Fruit fly (Drosophila melanogaster) whole organism, embryonic: Measurements from ENCODE around the gene Bcat.
A peak's percentile ranks its signal among the peaks of the same experiment; 100 is the strongest.

Experiments
- Blimp-1 ChIP-seq: fragments of 200-800 bp; sonication (Bioruptor generic); optimal IDR thresholded peaks from 3 replicates; lab custom pipeline; 2018; ENCODE audit warnings: missing biosample characterization, missing genetic modification characterization, mild to moderate bottlenecking, moderate library complexity, missing genetic modification reagents
- CG10209 ChIP-seq: fragments of 200-800 bp; sonication (Bioruptor generic); optimal IDR thresholded peaks from 3 replicates; lab custom pipeline; 2017; ENCODE audit warnings: missing biosample characterization, mild to moderate bottlenecking, missing genetic modification characterization, missing genetic modification reagents
- CG10321 ChIP-seq: fragments of 200-800 bp; sonication (Bioruptor generic); IDR thresholded peaks from 2 replicates; pipeline ENCODE4 v1.3.6; 2022; ENCODE audit warnings: missing biosample characterization, missing genetic modification characterization
- CG10431 ChIP-seq: fragments of 200-800 bp; sonication (Bioruptor generic); optimal IDR thresholded peaks from 3 replicates; lab custom pipeline; 2018; ENCODE audit warnings: missing biosample characterization, mild to moderate bottlenecking, missing genetic modification characterization
- CG10565 ChIP-seq: fragments of 200-800 bp; sonication (Bioruptor generic); optimal IDR thresholded peaks from 3 replicates; lab custom pipeline; 2016; ENCODE audit warnings: missing biosample characterization, mild to moderate bottlenecking, missing genetic modification characterization
- CG11695 ChIP-seq: fragments of 200-800 bp; sonication (Bioruptor generic); IDR thresholded peaks from 3 replicates; pipeline ENCODE4 v1.3.6; 2022; ENCODE audit warnings: missing biosample characterization, missing genetic modification characterization
- CG12104 ChIP-seq: fragments of 200-800 bp; sonication (Bioruptor generic); optimal IDR thresholded peaks from 3 replicates; lab custom pipeline; 2016; ENCODE audit warnings: missing biosample characterization, missing genetic modification characterization
- CG1233 ChIP-seq: fragments of 200-800 bp; sonication (Bioruptor generic); optimal IDR thresholded peaks from 4 replicates; lab custom pipeline; 2018; ENCODE audit warnings: missing biosample characterization, mild to moderate bottlenecking, missing genetic modification characterization
- CG14050 ChIP-seq: fragments of 200-800 bp; sonication (Bioruptor generic); IDR thresholded peaks from 3 replicates; pipeline ENCODE4 v1.3.6; 2022; ENCODE audit warnings: missing biosample characterization, missing genetic modification characterization
- CG17568 ChIP-seq: fragments of 200-800 bp; sonication (Bioruptor generic); optimal IDR thresholded peaks from 2 replicates; lab custom pipeline; 2018; ENCODE audit warnings: missing biosample characterization, mild to moderate bottlenecking, missing genetic modification characterization, moderate library complexity
- CG18262 ChIP-seq: fragments of 200-800 bp; optimal IDR thresholded peaks from 3 replicates; lab custom pipeline; 2019; ENCODE audit warnings: missing biosample characterization, mild to moderate bottlenecking, missing genetic modification characterization, moderate library complexity
- CG1832 ChIP-seq: fragments of 200-800 bp; sonication (Bioruptor generic); optimal IDR thresholded peaks from 2 replicates; lab custom pipeline; 2017; ENCODE audit warnings: missing biosample characterization, mild to moderate bottlenecking, missing genetic modification characterization, inconsistent platforms
- CG2712 ChIP-seq: fragments of 200-800 bp; optimal IDR thresholded peaks from 3 replicates; lab custom pipeline; 2019; ENCODE audit warnings: missing biosample characterization, mild to moderate bottlenecking, missing genetic modification characterization, moderate library complexity
- CG32772 ChIP-seq: fragments of 200-800 bp; sonication (Bioruptor generic); IDR thresholded peaks from 2 replicates; pipeline ENCODE4 v1.3.6; 2022; ENCODE audit warnings: missing biosample characterization, missing genetic modification characterization
- CG43689 ChIP-seq: fragments of 200-800 bp; sonication (Bioruptor generic); IDR thresholded peaks from 2 replicates; pipeline ENCODE4 v1.3.6; 2022; ENCODE audit warnings: missing biosample characterization, missing genetic modification characterization
- CG4424 ChIP-seq: fragments of 200-800 bp; sonication (Bioruptor generic); optimal IDR thresholded peaks from 3 replicates; lab custom pipeline; 2016; ENCODE audit warnings: missing biosample characterization, missing genetic modification characterization
- CG6175 ChIP-seq: fragments of 200-800 bp; sonication (Bioruptor generic); IDR thresholded peaks from 3 replicates; pipeline ENCODE4 v1.3.6; 2022; ENCODE audit warnings: missing biosample characterization, missing genetic modification characterization
- CG6654 ChIP-seq: fragments of 200-800 bp; sonication (Bioruptor generic); optimal IDR thresholded peaks from 2 replicates; lab custom pipeline; 2017; ENCODE audit warnings: missing biosample characterization, mild to moderate bottlenecking, missing genetic modification characterization
- CG7839 ChIP-seq: fragments of 200-800 bp; sonication (Bioruptor generic); optimal IDR thresholded peaks from 3 replicates; lab custom pipeline; 2018; ENCODE audit warnings: missing biosample characterization, mild to moderate bottlenecking, missing genetic modification characterization, moderate library complexity
- CG8281 ChIP-seq: fragments of 200-800 bp; sonication (Bioruptor generic); optimal IDR thresholded peaks from 2 replicates; lab custom pipeline; 2018; ENCODE audit warnings: missing biosample characterization, mild to moderate bottlenecking, missing genetic modification characterization, moderate library complexity
- CG9437 ChIP-seq: fragments of 200-800 bp; sonication (Bioruptor generic); optimal IDR thresholded peaks from 2 replicates; lab custom pipeline; 2018; ENCODE audit warnings: missing biosample characterization, mild to moderate bottlenecking, missing genetic modification characterization
- CG9727 ChIP-seq: fragments of 200-800 bp; sonication (Bioruptor generic); optimal IDR thresholded peaks from 3 replicates; lab custom pipeline; 2017; ENCODE audit warnings: missing biosample characterization, mild to moderate bottlenecking, missing genetic modification characterization
- Dbx ChIP-seq: fragments of 200-800 bp; sonication (Bioruptor generic); IDR thresholded peaks from 3 replicates; pipeline ENCODE4 v1.3.6; 2022; ENCODE audit warnings: missing biosample characterization, missing genetic modification characterization
- Dip3 ChIP-seq: fragments of 200-800 bp; sonication (Bioruptor generic); optimal IDR thresholded peaks from 3 replicates; lab custom pipeline; 2016; ENCODE audit warnings: missing biosample characterization, missing genetic modification characterization
- ERR ChIP-seq: fragments of 200-800 bp; sonication (Bioruptor generic); optimal IDR thresholded peaks from 2 replicates; lab custom pipeline; 2016; ENCODE audit warnings: missing biosample characterization, missing genetic modification characterization
- Ets97D ChIP-seq: fragments of 200-800 bp; sonication (Bioruptor generic); optimal IDR thresholded peaks from 3 replicates; lab custom pipeline; 2016; ENCODE audit warnings: missing biosample characterization, missing genetic modification characterization
- Fer1 ChIP-seq: fragments of 200-800 bp; sonication (Bioruptor generic); optimal IDR thresholded peaks from 2 replicates; lab custom pipeline; 2017; ENCODE audit warnings: missing biosample characterization, mild to moderate bottlenecking, missing genetic modification characterization
- GATAe ChIP-seq: fragments of 200-800 bp; sonication (Bioruptor generic); conservative IDR thresholded peaks from 2 replicates; pipeline ENCODE4 v1.3.6; 2022; ENCODE audit warnings: missing biosample characterization, missing genetic modification characterization
- MESR4 ChIP-seq: fragments of 200-800 bp; sonication (Bioruptor generic); optimal IDR thresholded peaks from 2 replicates; lab custom pipeline; 2018; ENCODE audit warnings: missing biosample characterization, mild to moderate bottlenecking, missing genetic modification characterization, moderate library complexity
- NC2β ChIP-seq: fragments of 200-800 bp; sonication (Bioruptor generic); optimal IDR thresholded peaks from 2 replicates; lab custom pipeline; 2016; ENCODE audit warnings: missing biosample characterization, missing genetic modification characterization
- Sox100B ChIP-seq: fragments of 200-800 bp; sonication (Bioruptor generic); optimal IDR thresholded peaks from 3 replicates; lab custom pipeline; 2018; ENCODE audit warnings: missing biosample characterization, mild to moderate bottlenecking, missing genetic modification characterization
- Ssrp ChIP-seq: fragments of 200-800 bp; sonication (Bioruptor generic); optimal IDR thresholded peaks from 2 replicates; lab custom pipeline; 2018; ENCODE audit warnings: missing biosample characterization, mild to moderate bottlenecking, missing genetic modification characterization, moderate library complexity
- ac ChIP-seq: fragments of 200-800 bp; sonication (Bioruptor generic); optimal IDR thresholded peaks from 3 replicates; lab custom pipeline; 2017; ENCODE audit warnings: missing biosample characterization, mild to moderate bottlenecking, missing genetic modification characterization
- ato ChIP-seq: fragments of 200-800 bp; sonication (Bioruptor generic); IDR thresholded peaks from 2 replicates; pipeline ENCODE4 v1.3.6; 2022; ENCODE audit warnings: missing biosample characterization, missing genetic modification characterization; ENCODE audit not compliant: partially characterized antibody
- corto ChIP-seq: fragments of 200-800 bp; sonication (Bioruptor generic); optimal IDR thresholded peaks from 2 replicates; lab custom pipeline; 2016; ENCODE audit warnings: missing biosample characterization, mild to moderate bottlenecking, missing genetic modification characterization, moderate library complexity
- dan ChIP-seq: fragments of 200-800 bp; sonication (Bioruptor generic); IDR thresholded peaks from 2 replicates; pipeline ENCODE4 v1.3.6; 2022; ENCODE audit warnings: missing biosample characterization, missing genetic modification characterization
- disco-r ChIP-seq: fragments of 200-800 bp; sonication (Bioruptor generic); optimal IDR thresholded peaks from 2 replicates; lab custom pipeline; 2016; ENCODE audit warnings: missing biosample characterization, missing genetic modification characterization
- en ChIP-seq: fragments of 200-800 bp; sonication (Bioruptor generic); optimal IDR thresholded peaks from 2 replicates; lab custom pipeline; 2016; ENCODE audit warnings: missing biosample characterization, missing genetic modification characterization
- eve ChIP-seq, 2 experiments: fragments of >200 bp; optimal IDR thresholded peaks; 2 replicates each; lab custom pipeline; 2017; ENCODE audit warnings: missing biosample characterization in 2 of 2, missing genetic modification characterization in 2 of 2
- nom ChIP-seq: fragments of 200-800 bp; sonication (Bioruptor generic); optimal IDR thresholded peaks from 2 replicates; lab custom pipeline; 2017; ENCODE audit warnings: missing biosample characterization, missing genetic modification characterization, mild to moderate bottlenecking, moderate library complexity, missing genetic modification reagents
- onecut ChIP-seq: fragments of 200-800 bp; sonication (Bioruptor generic); IDR thresholded peaks from 2 replicates; pipeline ENCODE4 v1.3.6; 2022; ENCODE audit warnings: missing biosample characterization, missing genetic modification characterization
- pan ChIP-seq, 4 experiments: fragments of >200 bp in 3 of 4; fragments of 200-800 bp in 1 of 4; sonication (Bioruptor generic) in 1 of 4; optimal IDR thresholded peaks in 3 of 4; IDR thresholded peaks in 1 of 4; 2 replicates each; pipeline versions ENCODE4 v1.3.6 to Lab custom; 2017 to 2022; ENCODE audit warnings: missing biosample characterization in 2 of 4, missing genetic modification characterization in 2 of 4, mixed read lengths in 1 of 4
- sd ChIP-seq: fragments of 200-800 bp; sonication (Bioruptor generic); optimal IDR thresholded peaks from 3 replicates; lab custom pipeline; 2018; ENCODE audit warnings: missing biosample characterization, mild to moderate bottlenecking, missing genetic modification characterization, moderate library complexity
- sima ChIP-seq: fragments of 200-800 bp; sonication (Bioruptor generic); optimal IDR thresholded peaks from 2 replicates; lab custom pipeline; 2016; ENCODE audit warnings: missing biosample characterization, missing genetic modification characterization
- sob ChIP-seq: fragments of 200-800 bp; sonication (Bioruptor generic); IDR thresholded peaks from 2 replicates; pipeline ENCODE4 v1.3.6; 2022; ENCODE audit warnings: missing biosample characterization, missing genetic modification characterization
- sug ChIP-seq: fragments of 200-800 bp; optimal IDR thresholded peaks from 2 replicates; lab custom pipeline; 2019; ENCODE audit warnings: missing biosample characterization, mild to moderate bottlenecking, missing genetic modification characterization, moderate library complexity
- toy ChIP-seq: fragments of 200-800 bp; sonication (Bioruptor generic); IDR thresholded peaks from 2 replicates; pipeline ENCODE4 v1.3.6; 2022; ENCODE audit warnings: missing biosample characterization, missing genetic modification characterization
- wdn ChIP-seq: fragments of 200-800 bp; sonication (Bioruptor generic); IDR thresholded peaks from 2 replicates; pipeline ENCODE4 v1.3.6; 2022; ENCODE audit warnings: missing biosample characterization, missing genetic modification characterization
- wek ChIP-seq: fragments of 200-800 bp; sonication (Bioruptor generic); optimal IDR thresholded peaks from 3 replicates; lab custom pipeline; 2018; ENCODE audit warnings: missing biosample characterization, mild to moderate bottlenecking, missing genetic modification characterization, moderate library complexity
- zen ChIP-seq: fragments of 200-800 bp; sonication (Bioruptor generic); optimal IDR thresholded peaks from 3 replicates; lab custom pipeline; 2018; ENCODE audit warnings: missing biosample characterization, mild to moderate bottlenecking, missing genetic modification characterization, moderate library complexity
- zfh2 ChIP-seq: fragments of 200-800 bp; sonication (Bioruptor generic); optimal IDR thresholded peaks from 2 replicates; lab custom pipeline; 2016; ENCODE audit warnings: missing biosample characterization, missing genetic modification characterization

Gene Bcat

dm6 chrX:13376520-13376919, 20.2 kb upstream of the Bcat start (continued):
- TF ChIP-seq MESR4 (GFP tag; lab: Kevin White, UChicago) (no peak), disco-r (GFP tag; lab: Kevin White, UChicago) (no peak), CG7839 (tag; lab: Kevin White, UChicago) (peak; percentile 17), CG12104 (GFP tag; lab: Kevin White, UChicago) (no peak), GATAe (GFP tag; lab: Robert Waterston, UW) (no peak), ac (GFP tag; lab: Kevin White, UChicago) (no peak), Ets97D (GFP tag; lab: Kevin White, UChicago) (no peak), CG18262 (tag; lab: Kevin White, UChicago) (no peak), sima (no peak), CG43689 (GFP tag; lab: Robert Waterston, UW) (no peak), eve (GFP tag; optimal IDR thresholded peaks at IDR 0.05; lab: Kevin White, UChicago) (peak in 1 of 2 experiments; percentile 18), pan (optimal IDR thresholded peaks at IDR 0.05; lab: Kevin White, UChicago) (no peak), pan (GFP tag; optimal IDR thresholded peaks at IDR 0.05 in 1 of 2, IDR thresholded peaks at IDR 0.05 in 1 of 2) (no peak), CG10321 (GFP tag; lab: Robert Waterston, UW) (no peak), toy (GFP tag; lab: Robert Waterston, UW) (no peak), NC2β (GFP tag; lab: Kevin White, UChicago) (no peak), Dip3 (GFP tag; lab: Kevin White, UChicago) (no peak), zfh2 (GFP tag; lab: Kevin White, UChicago) (peak; percentile 42), CG6654 (no peak), Dbx (0 out of 3 replicates have a peak, but pooled peaks have one; percentile 8), CG9437 (GFP tag; lab: Kevin White, UChicago) (no peak), ERR (no peak), en (GFP tag; lab: Kevin White, UChicago) (no peak), CG17568 (GFP tag; lab: Kevin White, UChicago) (no peak), CG10431 (GFP tag; lab: Kevin White, UChicago) (no peak), CG1233 (GFP tag; lab: Kevin White, UChicago) (no peak), Sox100B (no peak), onecut (GFP tag; lab: Robert Waterston, UW) (no peak), CG11695 (0 out of 3 replicates have a peak, but pooled peaks have one; percentile 42), wek (no peak), CG10565 (no peak), Fer1 (GFP tag; lab: Kevin White, UChicago) (peak; percentile 29), CG9727 (GFP tag; lab: Kevin White, UChicago) (peak; percentile 37), CG14050 (GFP tag; lab: Robert Waterston, UW) (no peak), CG8281 (tag; lab: Kevin White, UChicago) (no peak), CG2712 (no peak), corto (no peak), wdn (no peak), sd (tag; lab: Kevin White, UChicago) (no peak), sob (GFP tag; lab: Robert Waterston, UW) (no peak), CG10209 (GFP tag; lab: Kevin White, UChicago) (peak; percentile 24), CG4424 (no peak), CG1832 (GFP tag; lab: Kevin White, UChicago) (no peak), Ssrp (tag; lab: Kevin White, UChicago) (no peak), sug (tag; lab: Kevin White, UChicago) (peak; percentile 2), nom (peak; percentile 26), ato (GFP tag; lab: Robert Waterston, UW) (no peak), dan (GFP tag; lab: Robert Waterston, UW) (no peak), Blimp-1 (GFP tag; lab: Kevin White, UChicago) (no peak), zen (tag; lab: Kevin White, UChicago) (no peak), CG32772 (no peak), CG6175 (GFP tag; lab: Robert Waterston, UW) (no peak)
